Fruit fly (Drosophila melanogaster) whole organism, embryonic: ENCODE data around the gene CG42798.

Source experiments
- ATbp ChIP-seq: fragments of 200-800 bp; sonication (Bioruptor generic); optimal IDR thresholded peaks from 2 replicates; lab custom pipeline; 2017; ENCODE audit warnings: missing biosample characterization, mild to moderate bottlenecking, missing genetic modification characterization, missing genetic modification reagents
- Blimp-1 ChIP-seq: fragments of 200-800 bp; sonication (Bioruptor generic); optimal IDR thresholded peaks from 3 replicates; lab custom pipeline; 2018; ENCODE audit warnings: missing biosample characterization, missing genetic modification characterization, mild to moderate bottlenecking, moderate library complexity, missing genetic modification reagents
- CG1024 ChIP-seq: fragments of 200-800 bp; sonication (Bioruptor generic); IDR thresholded peaks from 2 replicates; pipeline ENCODE4 v1.3.6; 2022; ENCODE audit warnings: missing biosample characterization, missing genetic modification characterization
- CG10979 ChIP-seq: fragments of 200-800 bp; sonication (Bioruptor generic); optimal IDR thresholded peaks from 2 replicates; lab custom pipeline; 2018; ENCODE audit warnings: missing biosample characterization, mild to moderate bottlenecking, missing genetic modification characterization, moderate library complexity
- CG1233 ChIP-seq: fragments of 200-800 bp; sonication (Bioruptor generic); optimal IDR thresholded peaks from 4 replicates; lab custom pipeline; 2018; ENCODE audit warnings: missing biosample characterization, mild to moderate bottlenecking, missing genetic modification characterization
- CG13287 ChIP-seq: fragments of 200-800 bp; sonication (Bioruptor generic); IDR thresholded peaks from 2 replicates; pipeline ENCODE4 v1.3.6; 2022; ENCODE audit warnings: missing biosample characterization, missing genetic modification characterization; ENCODE audit not compliant: partially characterized antibody
- CG15479 ChIP-seq: fragments of 200-800 bp; sonication (Bioruptor generic); optimal IDR thresholded peaks from 3 replicates; lab custom pipeline; 2019; ENCODE audit warnings: missing biosample characterization, mild to moderate bottlenecking, missing genetic modification characterization, moderate library complexity
- CG15696 ChIP-seq: fragments of 200-800 bp; sonication (Bioruptor generic); optimal IDR thresholded peaks from 2 replicates; lab custom pipeline; 2019; ENCODE audit warnings: missing biosample characterization, mild to moderate bottlenecking, missing genetic modification characterization, moderate library complexity
- CG17385 ChIP-seq: fragments of 200-800 bp; sonication (Bioruptor generic); optimal IDR thresholded peaks from 3 replicates; lab custom pipeline; 2018; ENCODE audit warnings: missing biosample characterization, mild to moderate bottlenecking, missing genetic modification characterization
- CG17568 ChIP-seq: fragments of 200-800 bp; sonication (Bioruptor generic); optimal IDR thresholded peaks from 2 replicates; lab custom pipeline; 2018; ENCODE audit warnings: missing biosample characterization, mild to moderate bottlenecking, missing genetic modification characterization, moderate library complexity
- CG17612 ChIP-seq: fragments of 200-800 bp; sonication (Bioruptor generic); IDR thresholded peaks from 2 replicates; pipeline ENCODE4 v1.3.6; 2022; ENCODE audit warnings: missing biosample characterization, missing genetic modification characterization
- CG2678 ChIP-seq: fragments of 200-800 bp; sonication (Bioruptor generic); optimal IDR thresholded peaks from 3 replicates; lab custom pipeline; 2019; ENCODE audit warnings: missing biosample characterization, mild to moderate bottlenecking, missing genetic modification characterization, moderate library complexity
- CG31441 ChIP-seq: fragments of 200-800 bp; sonication (Bioruptor generic); IDR thresholded peaks from 2 replicates; pipeline ENCODE4 v1.3.6; 2022; ENCODE audit warnings: missing biosample characterization, missing genetic modification characterization
- CG4617 ChIP-seq: fragments of 200-800 bp; sonication (Bioruptor generic); optimal IDR thresholded peaks from 3 replicates; lab custom pipeline; 2016; ENCODE audit warnings: missing biosample characterization, missing genetic modification characterization, borderline replicate concordance
- CG7745 ChIP-seq: fragments of 200-800 bp; sonication (Bioruptor generic); optimal IDR thresholded peaks from 2 replicates; lab custom pipeline; 2018; ENCODE audit warnings: missing biosample characterization, mild to moderate bottlenecking, missing genetic modification characterization, moderate library complexity
- CG8290 ChIP-seq, 3 experiments: fragments of 200-800 bp; sonication (Bioruptor generic); optimal IDR thresholded peaks; 2 replicates each; lab custom pipeline; 2016 to 2019; ENCODE audit warnings: missing biosample characterization in 3 of 3, missing genetic modification characterization in 3 of 3, mild to moderate bottlenecking in 2 of 3, moderate library complexity in 1 of 3
- CG8388 ChIP-seq: fragments of 200-800 bp; sonication (Bioruptor generic); optimal IDR thresholded peaks from 2 replicates; lab custom pipeline; 2019; ENCODE audit warnings: missing biosample characterization, mild to moderate bottlenecking, missing genetic modification characterization, moderate library complexity
- CG9437 ChIP-seq: fragments of 200-800 bp; sonication (Bioruptor generic); optimal IDR thresholded peaks from 2 replicates; lab custom pipeline; 2018; ENCODE audit warnings: missing biosample characterization, mild to moderate bottlenecking, missing genetic modification characterization
- Deaf1 ChIP-seq: fragments of 200-800 bp; optimal IDR thresholded peaks from 3 replicates; lab custom pipeline; 2019; ENCODE audit warnings: missing biosample characterization, mild to moderate bottlenecking, missing genetic modification characterization, moderate library complexity
- Dll ChIP-seq: fragments of 200-800 bp; sonication (Bioruptor generic); IDR thresholded peaks from 4 replicates; pipeline ENCODE4 v1.3.6; 2022; ENCODE audit warnings: missing biosample characterization, missing genetic modification characterization; ENCODE audit not compliant: partially characterized antibody
- Dp ChIP-seq: fragments of 200-800 bp; sonication (Bioruptor generic); optimal IDR thresholded peaks from 2 replicates; lab custom pipeline; 2018; ENCODE audit warnings: missing biosample characterization, mild to moderate bottlenecking, missing genetic modification characterization, moderate library complexity
- E2f1 ChIP-seq: fragments of 200-800 bp; sonication (Bioruptor generic); IDR thresholded peaks from 2 replicates; pipeline ENCODE4 v1.3.6; 2022; ENCODE audit warnings: missing biosample characterization, missing genetic modification characterization
- Ets65A ChIP-seq: fragments of 200-800 bp; sonication (Bioruptor generic); peaks from one replicate; lab custom pipeline; 2016; ENCODE audit warnings: missing biosample characterization, missing genetic modification characterization
- HLHmδ ChIP-seq: fragments of 200-800 bp; sonication (Bioruptor generic); optimal IDR thresholded peaks from 2 replicates; lab custom pipeline; 2018; ENCODE audit warnings: missing biosample characterization, mild to moderate bottlenecking, missing genetic modification characterization, moderate library complexity
- Hr78 ChIP-seq, 2 experiments: fragments of 200-800 bp in 1 of 2; fragments of >200 bp in 1 of 2; sonication (Bioruptor generic) in 1 of 2; optimal IDR thresholded peaks; 2 replicates each; lab custom pipeline; 2017 to 2019; ENCODE audit warnings: missing biosample characterization in 2 of 2, missing genetic modification characterization in 2 of 2, mild to moderate bottlenecking in 1 of 2, moderate library complexity in 1 of 2
- Jarid2 ChIP-seq: fragments of 200-800 bp; sonication (Bioruptor generic); optimal IDR thresholded peaks from 3 replicates; lab custom pipeline; 2017; ENCODE audit warnings: mild to moderate bottlenecking, missing biosample characterization, missing genetic modification reagents, missing genetic modification characterization
- Nf-YC ChIP-seq: fragments of 200-800 bp; optimal IDR thresholded peaks from 3 replicates; lab custom pipeline; 2019; ENCODE audit warnings: missing biosample characterization, mild to moderate bottlenecking, missing genetic modification characterization, moderate library complexity
- Pdp1 ChIP-seq, 2 experiments: fragments of 200-800 bp; sonication (Bioruptor generic); optimal IDR thresholded peaks; 3 replicates each; lab custom pipeline; 2016; ENCODE audit warnings: missing biosample characterization in 2 of 2, missing genetic modification characterization in 2 of 2, mild to moderate bottlenecking in 1 of 2, moderate library complexity in 1 of 2
- Trl ChIP-seq, 3 experiments: fragments of >200 bp in 2 of 3; fragments of 200-800 bp in 1 of 3; sonication (Bioruptor generic) in 1 of 3; optimal IDR thresholded peaks; 2 replicates in 1 of 3; 3 replicates in 2 of 3; lab custom pipeline; 2016 to 2017; ENCODE audit warnings: missing biosample characterization in 1 of 3, missing genetic modification characterization in 1 of 3
- abd-A ChIP-seq: fragments of 200-800 bp; sonication (Bioruptor generic); optimal IDR thresholded peaks from 3 replicates; lab custom pipeline; 2019; ENCODE audit warnings: missing biosample characterization, mild to moderate bottlenecking, missing genetic modification characterization, moderate library complexity
- chif ChIP-seq, 2 experiments: fragments of 200-800 bp; sonication (Bioruptor generic); optimal IDR thresholded peaks; 3 replicates each; lab custom pipeline; 2016; ENCODE audit warnings: missing biosample characterization in 2 of 2, missing genetic modification characterization in 2 of 2
- chinmo ChIP-seq: fragments of 200-800 bp; sonication (Bioruptor generic); IDR thresholded peaks from 4 replicates; pipeline ENCODE4 v1.3.6; 2022; ENCODE audit warnings: missing biosample characterization, missing genetic modification characterization; ENCODE audit not compliant: partially characterized antibody
- cwo ChIP-seq: fragments of 200-800 bp; sonication (Bioruptor generic); optimal IDR thresholded peaks from 3 replicates; lab custom pipeline; 2017; ENCODE audit warnings: missing biosample characterization, missing genetic modification characterization, mild to moderate bottlenecking, moderate library complexity, missing genetic modification reagents
- ftz-f1 ChIP-seq: fragments of 200-800 bp; sonication (Bioruptor generic); optimal IDR thresholded peaks from 2 replicates; lab custom pipeline; 2016; ENCODE audit warnings: missing biosample characterization, missing genetic modification characterization
- kay ChIP-seq: fragments of 200-800 bp; sonication (Bioruptor generic); optimal IDR thresholded peaks from 2 replicates; lab custom pipeline; 2016; ENCODE audit warnings: missing biosample characterization, missing genetic modification characterization
- lov ChIP-seq, 2 experiments: fragments of 200-800 bp in 1 of 2; fragments of >200 bp in 1 of 2; sonication (Bioruptor generic) in 1 of 2; IDR thresholded peaks in 1 of 2; optimal IDR thresholded peaks in 1 of 2; 2 replicates in 1 of 2; 3 replicates in 1 of 2; pipeline versions ENCODE4 v1.3.6 to Lab custom; 2017 to 2022; ENCODE audit warnings: missing biosample characterization in 1 of 2, missing genetic modification characterization in 1 of 2
- nerfin-1 ChIP-seq: fragments of 200-800 bp; sonication (Bioruptor generic); optimal IDR thresholded peaks from 3 replicates; lab custom pipeline; 2019; ENCODE audit warnings: missing biosample characterization, mild to moderate bottlenecking, missing genetic modification characterization, moderate library complexity
- odd ChIP-seq: fragments of 200-800 bp; sonication (Bioruptor generic); optimal IDR thresholded peaks from 2 replicates; lab custom pipeline; 2017; ENCODE audit warnings: missing biosample characterization, mild to moderate bottlenecking, missing genetic modification characterization
- rib ChIP-seq: fragments of 200-800 bp; sonication (Bioruptor generic); IDR thresholded peaks from 2 replicates; pipeline ENCODE4 v1.3.6; 2022; ENCODE audit warnings: missing biosample characterization, missing genetic modification characterization
- ro ChIP-seq: fragments of 200-800 bp; sonication (Bioruptor generic); IDR thresholded peaks from 2 replicates; pipeline ENCODE4 v1.3.6; 2022; ENCODE audit warnings: missing biosample characterization, missing genetic modification characterization
- slbo ChIP-seq: fragments of 200-800 bp; sonication (Bioruptor generic); IDR thresholded peaks from 2 replicates; pipeline ENCODE4 v1.3.6; 2022; ENCODE audit warnings: missing biosample characterization, missing genetic modification characterization
- so ChIP-seq: fragments of 200-800 bp; sonication (Bioruptor generic); IDR thresholded peaks from 3 replicates; pipeline ENCODE4 v1.3.6; 2022; ENCODE audit warnings: missing biosample characterization, missing genetic modification characterization
- sr ChIP-seq: fragments of 200-800 bp; sonication (Bioruptor generic); IDR thresholded peaks from 3 replicates; pipeline ENCODE4 v1.3.6; 2022; ENCODE audit warnings: missing biosample characterization, missing genetic modification characterization
- vvl ChIP-seq: fragments of 200-800 bp; sonication (Bioruptor generic); IDR thresholded peaks from 2 replicates; pipeline ENCODE4 v1.3.6; 2022; ENCODE audit warnings: missing biosample characterization, missing genetic modification characterization
- wek ChIP-seq: fragments of 200-800 bp; sonication (Bioruptor generic); optimal IDR thresholded peaks from 3 replicates; lab custom pipeline; 2018; ENCODE audit warnings: missing biosample characterization, mild to moderate bottlenecking, missing genetic modification characterization, moderate library complexity
- zf30C ChIP-seq: fragments of 200-800 bp; sonication (Bioruptor generic); optimal IDR thresholded peaks from 3 replicates; lab custom pipeline; 2018; ENCODE audit warnings: missing biosample characterization, mild to moderate bottlenecking, missing genetic modification characterization

The CG42798 gene

DNA sequence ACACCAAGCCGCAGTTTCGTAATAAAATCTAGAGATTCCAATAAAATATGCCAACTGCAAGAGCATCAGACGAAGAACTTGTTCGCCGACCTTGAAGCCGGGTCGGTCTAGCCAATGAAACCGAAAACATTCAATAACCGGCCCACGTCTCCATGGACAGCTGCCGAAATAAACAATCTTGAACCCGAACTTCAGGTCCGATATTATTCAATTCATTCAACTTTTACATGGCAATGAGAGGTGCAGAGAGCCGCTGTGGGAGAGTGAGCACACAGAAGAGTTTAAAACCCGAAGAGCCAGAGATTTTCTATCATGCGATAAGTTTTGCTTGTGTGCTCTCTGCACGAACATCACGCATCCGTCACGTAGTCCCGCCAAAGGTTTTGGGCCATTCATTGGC is 29.0 kb upstream of the CG42798 start:
- TF ChIP-seq CG13287 (GFP tag; lab: Robert Waterston, UW) (peak; percentile 16; the same call in 1 of the 2 replicates), vvl (GFP tag; lab: Robert Waterston, UW) (peak; percentile 45; the same call in 1 of the 2 replicates), Dll (GFP tag; lab: Robert Waterston, UW) (no peak), Trl (optimal IDR thresholded peaks at IDR 0.05; lab: Kevin White, UChicago) (peak; percentile 64 to 75), Trl (GFP tag; optimal IDR thresholded peaks at IDR 0.05; lab: Kevin White, UChicago) (no peak), Pdp1 (GFP tag; optimal IDR thresholded peaks at IDR 0.05; lab: Kevin White, UChicago) (peak in 1 of 2 experiments; percentile 43), Ets65A (GFP tag; lab: Kevin White, UChicago) (peak; percentile 2), ftz-f1 (GFP tag; lab: Kevin White, UChicago) (peak; percentile 67), sr (0 out of 3 replicates have a peak, but pooled peaks have one; percentile 25), CG15696 (tag; lab: Kevin White, UChicago) (no peak), Deaf1 (peak; percentile 75), CG17612 (GFP tag; lab: Robert Waterston, UW) (no peak), CG17568 (GFP tag; lab: Kevin White, UChicago) (no peak), Nf-YC (tag; lab: Kevin White, UChicago) (peak; percentile 37), abd-A (tag; lab: Kevin White, UChicago) (peak; percentile 50), Blimp-1 (GFP tag; lab: Kevin White, UChicago) (peak; percentile 97), chinmo (GFP tag; lab: Robert Waterston, UW) (peak; percentile 92), Hr78 (GFP tag; optimal IDR thresholded peaks at IDR 0.05; lab: Kevin White, UChicago) (peak in 1 of 2 experiments; percentile 37)

DNA sequence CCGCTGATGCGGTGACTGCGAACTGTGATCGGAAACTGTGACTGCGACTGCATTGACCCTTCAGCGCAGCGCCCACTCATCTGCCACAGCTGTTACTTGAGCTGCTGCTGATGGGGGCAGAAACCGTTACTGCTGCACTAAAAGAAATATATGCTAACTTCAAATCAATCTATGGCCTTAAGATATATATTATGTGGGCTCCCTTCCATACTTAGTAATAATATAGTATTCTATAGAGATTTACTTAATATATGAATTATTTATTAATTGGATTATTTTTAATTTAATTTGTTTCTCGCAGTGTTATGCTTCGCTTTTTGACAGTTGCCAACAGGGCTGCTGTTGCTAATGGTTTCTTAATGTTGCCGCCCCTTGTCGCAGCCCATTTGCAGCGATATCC is 27.4 kb upstream of the CG42798 start:
- 0 out of 2 replicates have a peak, but pooled peaks have one; percentile 19 for TF ChIP-seq ro (GFP tag; lab: Robert Waterston, UW)
- TF ChIP-seq rib (GFP tag; lab: Robert Waterston, UW), result no peak
- no peak for TF ChIP-seq zf30C (GFP tag; lab: Kevin White, UChicago)
- TF ChIP-seq so, result no peak
- TF ChIP-seq nerfin-1 (tag; lab: Kevin White, UChicago), result no peak
- TF ChIP-seq CG17568 (GFP tag; lab: Kevin White, UChicago), result no peak
- TF ChIP-seq CG9437, result no peak
- no peak for TF ChIP-seq E2f1 (GFP tag; lab: Robert Waterston, UW)
- no peak for TF ChIP-seq Dp
- no peak for TF ChIP-seq odd
- TF ChIP-seq CG2678 (tag; lab: Kevin White, UChicago), result peak; percentile 4
- TF ChIP-seq slbo (GFP tag; lab: Robert Waterston, UW), result peak; percentile 37; the same call in 1 of the 2 replicates
- no peak for TF ChIP-seq cwo (GFP tag; lab: Kevin White, UChicago)
- no peak for TF ChIP-seq CG17612 (GFP tag; lab: Robert Waterston, UW)
- peak; percentile 34; the same call in 1 of the 2 replicates for TF ChIP-seq CG31441 (GFP tag; lab: Robert Waterston, UW)
- no peak for TF ChIP-seq Jarid2 (GFP tag; lab: Kevin White, UChicago)
- no peak for TF ChIP-seq wek (GFP tag; lab: Kevin White, UChicago)
- TF ChIP-seq kay (GFP tag; lab: Kevin White, UChicago), result no peak
- no peak for TF ChIP-seq CG15479 (GFP tag; lab: Kevin White, UChicago)
- TF ChIP-seq CG10979 (tag; lab: Kevin White, UChicago), result no peak
- no peak for TF ChIP-seq ATbp (GFP tag; lab: Kevin White, UChicago)
- TF ChIP-seq chif (GFP tag; optimal IDR thresholded peaks at IDR 0.05; lab: Kevin White, UChicago), result no peak
- no peak for TF ChIP-seq CG8290 (GFP tag; optimal IDR thresholded peaks at IDR 0.05; lab: Kevin White, UChicago)
- no peak for TF ChIP-seq CG8290 (tag; optimal IDR thresholded peaks at IDR 0.05; lab: Kevin White, UChicago)
- no peak for TF ChIP-seq CG4617 (GFP tag; lab: Kevin White, UChicago)
- TF ChIP-seq CG7745 (tag; lab: Kevin White, UChicago), result no peak
- TF ChIP-seq CG8388 (GFP tag; lab: Kevin White, UChicago), result no peak
- no peak for TF ChIP-seq lov (optimal IDR thresholded peaks at IDR 0.05; lab: Kevin White, UChicago)
- no peak for TF ChIP-seq lov (GFP tag; IDR thresholded peaks at IDR 0.05; lab: Robert Waterston, UW)
- peak; percentile 19; the same call in 1 of the 2 replicates for TF ChIP-seq CG1024 (GFP tag; lab: Robert Waterston, UW)
- no peak for TF ChIP-seq CG17385 (GFP tag; lab: Kevin White, UChicago)
- no peak for TF ChIP-seq CG13287 (GFP tag; lab: Robert Waterston, UW)
- no peak for TF ChIP-seq HLHmδ (GFP tag; lab: Kevin White, UChicago)
- no peak for TF ChIP-seq CG1233 (GFP tag; lab: Kevin White, UChicago)
